Fruit fly (Drosophila melanogaster) whole organism, embryonic: ENCODE data around the gene CG46301.

ENCODE experiments used
- ATbp ChIP-seq: fragments of 200-800 bp; sonication (Bioruptor generic); optimal IDR thresholded peaks from 2 replicates; lab custom pipeline; 2017; ENCODE audit warnings: missing biosample characterization, mild to moderate bottlenecking, missing genetic modification characterization, missing genetic modification reagents
- Atf3 ChIP-seq: fragments of 200-800 bp; sonication (Bioruptor generic); optimal IDR thresholded peaks from 3 replicates; lab custom pipeline; 2016; ENCODE audit warnings: missing biosample characterization, missing genetic modification characterization
- CG11456 ChIP-seq: fragments of 200-800 bp; sonication (Bioruptor generic); IDR thresholded peaks from 3 replicates; pipeline ENCODE4 v1.3.6; 2022; ENCODE audit warnings: missing biosample characterization, missing genetic modification characterization
- CG11560 ChIP-seq: fragments of 200-800 bp; sonication (Bioruptor generic); IDR thresholded peaks from 3 replicates; pipeline ENCODE4 v1.3.6; 2022; ENCODE audit warnings: missing biosample characterization, missing genetic modification characterization
- CG13123 ChIP-seq: fragments of 200-800 bp; sonication (Bioruptor generic); optimal IDR thresholded peaks from 2 replicates; lab custom pipeline; 2016; ENCODE audit warnings: missing biosample characterization, missing genetic modification characterization
- CG13624 ChIP-seq: fragments of 200-800 bp; sonication (Bioruptor generic); optimal IDR thresholded peaks from 2 replicates; lab custom pipeline; 2016; ENCODE audit warnings: missing biosample characterization, missing genetic modification characterization
- CG15696 ChIP-seq: fragments of 200-800 bp; sonication (Bioruptor generic); optimal IDR thresholded peaks from 2 replicates; lab custom pipeline; 2019; ENCODE audit warnings: missing biosample characterization, mild to moderate bottlenecking, missing genetic modification characterization, moderate library complexity
- CG16779 ChIP-seq: fragments of 200-800 bp; sonication (Bioruptor generic); IDR thresholded peaks from 2 replicates; pipeline ENCODE4 v1.3.6; 2022; ENCODE audit warnings: missing biosample characterization, missing genetic modification characterization
- CG17568 ChIP-seq: fragments of 200-800 bp; sonication (Bioruptor generic); optimal IDR thresholded peaks from 2 replicates; lab custom pipeline; 2018; ENCODE audit warnings: missing biosample characterization, mild to moderate bottlenecking, missing genetic modification characterization, moderate library complexity
- CG17912 ChIP-seq: fragments of 200-800 bp; sonication (Bioruptor generic); optimal IDR thresholded peaks from 2 replicates; lab custom pipeline; 2018; ENCODE audit warnings: missing biosample characterization, mild to moderate bottlenecking, missing genetic modification characterization
- CG2889 ChIP-seq: fragments of 200-800 bp; sonication (Bioruptor generic); IDR thresholded peaks from 3 replicates; pipeline ENCODE4 v1.3.6; 2022; ENCODE audit warnings: missing biosample characterization, missing genetic modification characterization
- CG32532 ChIP-seq: fragments of 200-800 bp; sonication (Bioruptor generic); IDR thresholded peaks from 2 replicates; pipeline ENCODE4 v1.3.6; 2022; ENCODE audit warnings: missing biosample characterization, missing genetic modification characterization
- CG4282 ChIP-seq: fragments of 200-800 bp; sonication (Bioruptor generic); optimal IDR thresholded peaks from 2 replicates; lab custom pipeline; 2016; ENCODE audit warnings: missing biosample characterization, missing genetic modification characterization
- CG6175 ChIP-seq: fragments of 200-800 bp; sonication (Bioruptor generic); IDR thresholded peaks from 3 replicates; pipeline ENCODE4 v1.3.6; 2022; ENCODE audit warnings: missing biosample characterization, missing genetic modification characterization
- CG6791 ChIP-seq: fragments of 200-800 bp; sonication (Bioruptor generic); IDR thresholded peaks from 3 replicates; pipeline ENCODE4 v1.3.6; 2022; ENCODE audit warnings: missing biosample characterization, missing genetic modification characterization; ENCODE audit not compliant: partially characterized antibody
- CG6813 ChIP-seq: fragments of 200-800 bp; sonication (Bioruptor generic); optimal IDR thresholded peaks from 2 replicates; lab custom pipeline; 2017; ENCODE audit warnings: missing biosample characterization, missing genetic modification characterization, mild to moderate bottlenecking, moderate library complexity, missing genetic modification reagents
- Dad ChIP-seq: fragments of 200-800 bp; sonication (Bioruptor generic); optimal IDR thresholded peaks from 3 replicates; lab custom pipeline; 2016; ENCODE audit warnings: missing biosample characterization, missing genetic modification characterization
- E2f1 ChIP-seq: fragments of 200-800 bp; sonication (Bioruptor generic); IDR thresholded peaks from 2 replicates; pipeline ENCODE4 v1.3.6; 2022; ENCODE audit warnings: missing biosample characterization, missing genetic modification characterization
- HLH3B ChIP-seq: fragments of 200-800 bp; sonication (Bioruptor generic); IDR thresholded peaks from 2 replicates; pipeline ENCODE4 v1.3.6; 2022; ENCODE audit warnings: missing biosample characterization, missing genetic modification characterization
- HLH54F ChIP-seq: fragments of 200-800 bp; sonication (Bioruptor generic); optimal IDR thresholded peaks from 3 replicates; lab custom pipeline; 2016; ENCODE audit warnings: missing biosample characterization, missing genetic modification characterization
- Hmx ChIP-seq: fragments of 200-800 bp; sonication (Bioruptor generic); optimal IDR thresholded peaks from 2 replicates; lab custom pipeline; 2016; ENCODE audit warnings: missing biosample characterization, missing genetic modification characterization
- Med ChIP-seq: fragments of 200-800 bp; sonication (Bioruptor generic); peaks from one replicate; lab custom pipeline; 2016; ENCODE audit warnings: missing biosample characterization, missing genetic modification characterization, mild to moderate bottlenecking, inconsistent platforms, moderate library complexity
- Nf-YB ChIP-seq: fragments of 200-800 bp; sonication (Bioruptor generic); optimal IDR thresholded peaks from 3 replicates; lab custom pipeline; 2019; ENCODE audit warnings: missing biosample characterization, mild to moderate bottlenecking, missing genetic modification characterization, moderate library complexity
- NfI ChIP-seq: fragments of 200-800 bp; sonication (Bioruptor generic); optimal IDR thresholded peaks from 3 replicates; lab custom pipeline; 2018; ENCODE audit warnings: missing biosample characterization, mild to moderate bottlenecking, missing genetic modification characterization, moderate library complexity
- Optix ChIP-seq: fragments of 200-800 bp; sonication (Bioruptor generic); IDR thresholded peaks from 3 replicates; pipeline ENCODE4 v1.3.6; 2022; ENCODE audit warnings: missing biosample characterization, missing genetic modification characterization
- Pdp1 ChIP-seq, 2 experiments: fragments of 200-800 bp; sonication (Bioruptor generic); optimal IDR thresholded peaks; 3 replicates each; lab custom pipeline; 2016; ENCODE audit warnings: missing biosample characterization in 2 of 2, missing genetic modification characterization in 2 of 2, mild to moderate bottlenecking in 1 of 2, moderate library complexity in 1 of 2
- abd-A ChIP-seq: fragments of 200-800 bp; sonication (Bioruptor generic); optimal IDR thresholded peaks from 3 replicates; lab custom pipeline; 2019; ENCODE audit warnings: missing biosample characterization, mild to moderate bottlenecking, missing genetic modification characterization, moderate library complexity
- cg ChIP-seq: fragments of 200-800 bp; sonication (Bioruptor generic); optimal IDR thresholded peaks from 3 replicates; lab custom pipeline; 2019; ENCODE audit warnings: missing biosample characterization, mild to moderate bottlenecking, missing genetic modification characterization, moderate library complexity
- chif ChIP-seq, 2 experiments: fragments of 200-800 bp; sonication (Bioruptor generic); optimal IDR thresholded peaks; 3 replicates each; lab custom pipeline; 2016; ENCODE audit warnings: missing biosample characterization in 2 of 2, missing genetic modification characterization in 2 of 2
- crol ChIP-seq: fragments of 200-800 bp; sonication (Bioruptor generic); IDR thresholded peaks from 2 replicates; pipeline ENCODE4 v1.3.6; 2022; ENCODE audit warnings: missing biosample characterization, missing genetic modification characterization
- dan ChIP-seq: fragments of 200-800 bp; sonication (Bioruptor generic); IDR thresholded peaks from 2 replicates; pipeline ENCODE4 v1.3.6; 2022; ENCODE audit warnings: missing biosample characterization, missing genetic modification characterization
- emc ChIP-seq: fragments of 200-800 bp; sonication (Bioruptor generic); optimal IDR thresholded peaks from 2 replicates; lab custom pipeline; 2016; ENCODE audit warnings: missing biosample characterization, missing genetic modification characterization
- ems ChIP-seq: fragments of 200-800 bp; sonication (Bioruptor generic); optimal IDR thresholded peaks from 3 replicates; lab custom pipeline; 2016; ENCODE audit warnings: missing biosample characterization, missing genetic modification characterization
- eyg ChIP-seq: fragments of 200-800 bp; sonication (Bioruptor generic); optimal IDR thresholded peaks from 3 replicates; lab custom pipeline; 2016; ENCODE audit warnings: missing biosample characterization, missing genetic modification characterization
- fru ChIP-seq: fragments of >200 bp; optimal IDR thresholded peaks from 2 replicates; lab custom pipeline; 2017
- gfzf ChIP-seq: fragments of 200-800 bp; sonication (Bioruptor generic); optimal IDR thresholded peaks from 2 replicates; lab custom pipeline; 2016; ENCODE audit warnings: missing biosample characterization, mild to moderate bottlenecking, missing genetic modification characterization, moderate library complexity
- gsb-n ChIP-seq: fragments of 200-800 bp; sonication (Bioruptor generic); optimal IDR thresholded peaks from 3 replicates; lab custom pipeline; 2018; ENCODE audit warnings: missing biosample characterization, mild to moderate bottlenecking, missing genetic modification characterization
- ham ChIP-seq: fragments of 200-800 bp; sonication (Bioruptor generic); IDR thresholded peaks from 2 replicates; pipeline ENCODE4 v1.3.6; 2022; ENCODE audit warnings: missing biosample characterization, missing genetic modification characterization
- inv ChIP-seq: fragments of 200-800 bp; sonication (Bioruptor generic); IDR thresholded peaks from 2 replicates; pipeline ENCODE4 v1.3.6; 2022; ENCODE audit warnings: missing biosample characterization, missing genetic modification characterization; ENCODE audit not compliant: partially characterized antibody
- jigr1 ChIP-seq: fragments of 200-800 bp; sonication (Bioruptor generic); IDR thresholded peaks from 3 replicates; pipeline ENCODE4 v1.3.6; 2022; ENCODE audit warnings: missing biosample characterization, missing genetic modification characterization
- ken ChIP-seq: fragments of 200-800 bp; sonication (Bioruptor generic); IDR thresholded peaks from 3 replicates; pipeline ENCODE4 v1.3.6; 2022; ENCODE audit warnings: missing biosample characterization, missing genetic modification characterization
- klu ChIP-seq: fragments of 200-800 bp; sonication (Bioruptor generic); IDR thresholded peaks from 2 replicates; pipeline ENCODE4 v1.3.6; 2022; ENCODE audit warnings: missing biosample characterization, missing genetic modification characterization
- pros ChIP-seq: fragments of 200-800 bp; sonication (Bioruptor generic); optimal IDR thresholded peaks from 3 replicates; lab custom pipeline; 2019; ENCODE audit warnings: missing biosample characterization, mild to moderate bottlenecking, missing genetic modification characterization, moderate library complexity
- pum ChIP-seq: fragments of 200-800 bp; sonication (Bioruptor generic); optimal IDR thresholded peaks from 2 replicates; lab custom pipeline; 2016; ENCODE audit warnings: missing biosample characterization, missing genetic modification characterization
- sqz ChIP-seq: fragments of 200-800 bp; sonication (Bioruptor generic); optimal IDR thresholded peaks from 3 replicates; lab custom pipeline; 2018; ENCODE audit warnings: missing biosample characterization, mild to moderate bottlenecking, missing genetic modification characterization
- wor ChIP-seq: fragments of 200-800 bp; sonication (Bioruptor generic); IDR thresholded peaks from 2 replicates; pipeline ENCODE4 v1.3.6; 2022; ENCODE audit warnings: missing biosample characterization, missing genetic modification characterization

CG46301 gene

dm6 chr2L:14136197-14136596 is 32.3 kb downstream of the CG46301 start:
- TF ChIP-seq emc (GFP tag; lab: Kevin White, UChicago) (no peak), wor (GFP tag; lab: Robert Waterston, UW) (no peak), ken (GFP tag; lab: Robert Waterston, UW) (no peak), Atf3 (GFP tag; lab: Kevin White, UChicago) (no peak), CG6791 (GFP tag; lab: Robert Waterston, UW) (no peak), ATbp (GFP tag; lab: Kevin White, UChicago) (no peak), CG32532 (GFP tag; lab: Robert Waterston, UW) (no peak), CG2889 (GFP tag; lab: Robert Waterston, UW) (0 out of 3 replicates have a peak, but pooled peaks have one; percentile 20), cg (peak; percentile 6), CG11456 (peak; percentile 2; the same call in 1 of the 3 replicates), pum (GFP tag; lab: Kevin White, UChicago) (no peak), Nf-YB (GFP tag; lab: Kevin White, UChicago) (no peak), CG13624 (GFP tag; lab: Kevin White, UChicago) (no peak), CG6175 (GFP tag; lab: Robert Waterston, UW) (no peak), E2f1 (no peak), gsb-n (no peak), HLH3B (GFP tag; lab: Robert Waterston, UW) (no peak), CG11560 (tag; lab: Robert Waterston, UW) (no peak), CG17912 (GFP tag; lab: Kevin White, UChicago) (no peak), CG6813 (GFP tag; lab: Kevin White, UChicago) (no peak), Dad (GFP tag; lab: Kevin White, UChicago) (no peak), CG15696 (tag; lab: Kevin White, UChicago) (no peak), sqz (GFP tag; lab: Kevin White, UChicago) (no peak), Hmx (GFP tag; lab: Kevin White, UChicago) (no peak), CG17568 (GFP tag; lab: Kevin White, UChicago) (no peak), crol (0 out of 2 replicates have a peak, but pooled peaks have one; percentile 30), Med (GFP tag; lab: Kevin White, UChicago) (peak; percentile 36), Optix (GFP tag; lab: Robert Waterston, UW) (no peak), chif (GFP tag; optimal IDR thresholded peaks at IDR 0.05; lab: Kevin White, UChicago) (no peak), Pdp1 (GFP tag; optimal IDR thresholded peaks at IDR 0.05; lab: Kevin White, UChicago) (no peak), pros (GFP tag; lab: Kevin White, UChicago) (peak; percentile 87), abd-A (tag; lab: Kevin White, UChicago) (peak; percentile 55), fru (no peak), CG13123 (GFP tag; lab: Kevin White, UChicago) (no peak), inv (no peak), klu (GFP tag; lab: Robert Waterston, UW) (no peak), eyg (GFP tag; lab: Kevin White, UChicago) (no peak), CG16779 (GFP tag; lab: Robert Waterston, UW) (no peak), ems (GFP tag; lab: Kevin White, UChicago) (no peak), jigr1 (no peak), dan (GFP tag; lab: Robert Waterston, UW) (no peak), gfzf (GFP tag; lab: Kevin White, UChicago) (no peak), NfI (GFP tag; lab: Kevin White, UChicago) (no peak), CG4282 (GFP tag; lab: Kevin White, UChicago) (no peak), HLH54F (GFP tag; lab: Kevin White, UChicago) (no peak), ham (no peak)
